Worm (Caenorhabditis elegans) whole organism, L3 larva: ENCODE data around the gene dhrs-4.

Experiments
- ama-1 ChIP-seq: fragments of 150-350 bp; optimal IDR thresholded peaks from 2 replicates; lab custom pipeline; 2018
- mml-1 ChIP-seq: fragments of 150-350 bp; sonication (generic microtip); optimal IDR thresholded peaks from 3 replicates; lab custom pipeline; 2014; ENCODE audit warnings: missing biosample characterization, missing genetic modification characterization

DNA sequence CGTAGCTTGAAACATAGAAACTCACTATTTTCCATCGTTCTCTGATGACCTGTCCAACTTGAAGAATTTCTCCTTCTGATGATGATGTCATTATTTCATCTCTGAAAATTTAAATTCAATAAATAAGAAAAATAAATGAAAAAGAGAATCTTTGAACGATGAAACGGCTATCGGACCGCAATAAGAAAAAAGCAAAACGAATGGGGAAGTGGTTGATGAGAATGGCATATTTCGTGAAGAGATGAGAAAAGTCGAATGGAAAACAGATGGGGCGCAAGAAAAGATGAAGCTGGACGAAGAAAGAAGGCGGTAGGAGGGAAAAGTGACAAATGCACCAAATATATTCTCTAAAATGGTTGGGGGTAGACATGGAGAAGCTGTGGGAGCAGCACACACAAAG lies 26.6 kb upstream of the dhrs-4 start, which contains the start of gene ttbk-7:
- no peak for TF ChIP-seq ama-1
- no peak for TF ChIP-seq mml-1 (tag; lab: Kevin White, UChicago)
